Fruit fly (Drosophila melanogaster) whole organism, pupa: ENCODE results near the gene CG11158.

Experiments used
- CG4496 ChIP-seq: fragments of 200-800 bp; sonication (Bioruptor generic); IDR thresholded peaks from 3 replicates; pipeline ENCODE4 v1.3.6; 2022; ENCODE audit warnings: missing biosample characterization, missing genetic modification characterization
- Pif1B ChIP-seq: fragments of 200-800 bp; sonication (Bioruptor generic); optimal IDR thresholded peaks from 3 replicates; lab custom pipeline; 2016; ENCODE audit warnings: missing biosample characterization, missing genetic modification characterization

- TF ChIP-seq CG4496 (GFP tag; lab: Robert Waterston, UW) (no peak), Pif1B (GFP tag; lab: Kevin White, UChicago) (no peak)
Measured at dm6 chrX:13667656-13668055, 15.1 kb upstream of the CG11158 start, which contains the start of the genes DNAlig4 and CG11164.
